Fruit fly (Drosophila melanogaster) whole organism: ENCODE data around the gene Proc-R.

Experiments
- CG8478 ChIP-seq: fragments of >200 bp; optimal IDR thresholded peaks from 2 replicates; lab custom pipeline; 2018; ENCODE audit warnings: inconsistent platforms
- Dll ChIP-seq: fragments of >200 bp; optimal IDR thresholded peaks from 2 replicates; lab custom pipeline; 2017
- EcR ChIP-seq, 2 experiments: fragments of >200 bp; optimal IDR thresholded peaks; 2 replicates each; lab custom pipeline; 2017; ENCODE audit warnings: missing biosample characterization in 2 of 2, missing genetic modification characterization in 2 of 2, missing genetic modification reagents in 2 of 2
- pan ChIP-seq: fragments of >200 bp; optimal IDR thresholded peaks from 2 replicates; lab custom pipeline; 2017
- psq ChIP-seq: fragments of >200 bp; optimal IDR thresholded peaks from 2 replicates; lab custom pipeline; 2017

DNA sequence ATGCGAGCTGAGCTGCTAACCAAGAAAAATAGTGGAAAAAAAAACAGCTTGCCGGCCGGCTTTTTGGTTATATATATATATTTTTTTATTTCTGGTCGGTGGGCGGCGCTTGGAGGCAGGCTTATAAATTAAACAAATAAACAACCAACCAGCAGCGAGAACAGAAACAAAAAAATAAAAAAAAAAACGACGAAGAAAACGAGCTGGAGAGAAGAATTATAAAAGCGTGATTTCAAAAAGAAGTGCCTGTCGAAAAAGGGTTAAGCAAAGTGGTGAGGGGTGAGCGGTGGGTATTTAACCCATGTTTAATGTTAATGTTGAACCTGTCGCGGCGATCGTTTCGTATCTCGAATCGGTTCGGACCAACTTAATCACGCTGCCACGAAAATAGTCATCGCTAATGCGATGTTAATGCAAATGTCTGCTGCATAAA lies 36.5 kb upstream of the Proc-R start:
- TF ChIP-seq pan (lab: Kevin White, UChicago) (no peak), psq (lab: Kevin White, UChicago) (no peak), EcR (GFP tag; optimal IDR thresholded peaks at IDR 0.05; lab: Kevin White, UChicago) (no peak), CG8478 (lab: Kevin White, UChicago) (no peak), Dll (lab: Kevin White, UChicago) (no peak)
